Worm (Caenorhabditis elegans): Measurements from ENCODE around the gene F49C12.15.
A peak's percentile ranks its signal among the peaks of the same experiment; 100 is the strongest.

The F49C12.15 gene

DNA sequence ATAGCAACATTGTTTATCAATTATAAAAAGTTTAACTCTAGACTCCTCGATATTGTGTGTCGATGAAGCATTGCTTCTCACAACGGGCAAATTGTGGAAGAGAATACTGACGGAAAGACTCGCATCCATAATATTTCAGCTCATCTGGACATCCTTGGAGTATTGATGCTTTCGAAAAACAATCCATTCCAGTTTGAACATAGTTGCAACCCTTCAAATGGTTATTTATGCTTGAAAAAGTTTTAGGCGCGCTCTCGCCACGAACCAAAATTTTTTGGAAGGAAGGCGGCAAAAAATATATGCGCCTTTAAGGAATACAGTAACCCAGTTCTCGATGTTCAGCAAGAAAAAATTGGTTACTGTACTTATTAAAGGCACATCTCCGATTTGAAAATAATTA is 1.8 kb upstream of the F49C12.15 start (continued):
- TF ChIP-seq lin-54 (GFP tag; optimal IDR thresholded peaks at IDR 0.05), result peak; percentile 20

DNA sequence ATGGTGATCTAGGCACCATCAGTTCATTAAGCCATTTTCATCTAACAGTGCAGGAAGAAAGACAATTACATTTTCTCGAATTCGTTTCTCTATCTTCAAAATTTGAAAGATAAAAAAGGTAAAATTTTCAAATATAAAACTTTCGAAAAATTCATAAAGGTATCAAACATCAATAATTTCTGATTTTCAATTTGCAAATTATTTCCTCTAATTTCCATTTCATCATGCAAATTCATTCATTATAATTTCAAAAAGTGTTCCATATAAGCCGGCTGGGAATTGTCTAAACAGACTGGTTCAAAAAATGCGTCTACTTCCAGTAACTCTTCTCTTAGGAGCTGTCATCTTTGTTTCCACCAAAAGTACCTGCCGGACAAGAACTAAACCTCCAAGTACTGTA is 3.5 kb downstream of the F49C12.15 start, which contains the start of gene clec-183:
Gene clec-183, plus strand, starts transcription at position 301 of the 400 bp plus-strand sequence.
- no peak for TF ChIP-seq C06A6.2 (GFP tag; conservative IDR thresholded peaks at IDR 0.05)
- no peak for TF ChIP-seq snpc-1.3 (tag; optimal IDR thresholded peaks at IDR 0.05; ENCODE audit: insufficient read depth)
- TF ChIP-seq him-1 (tag; optimal IDR thresholded peaks at IDR 0.05), result no peak
- TF ChIP-seq nhr-80 (tag; optimal IDR thresholded peaks at IDR 0.05), result no peak
- no peak for TF ChIP-seq D2030.7 (GFP tag; IDR thresholded peaks at IDR 0.05)
- no peak for TF ChIP-seq attf-6 (GFP tag; IDR thresholded peaks at IDR 0.05)
- no peak for TF ChIP-seq lsl-1 (GFP tag; optimal IDR thresholded peaks at IDR 0.05)
- TF ChIP-seq fkh-3 (tag; optimal IDR thresholded peaks at IDR 0.05), result no peak
- TF ChIP-seq nhr-179 (tag; optimal IDR thresholded peaks at IDR 0.05), result no peak
- no peak for TF ChIP-seq lin-54 (GFP tag; optimal IDR thresholded peaks at IDR 0.05)
- TF ChIP-seq unc-130 (GFP tag; optimal IDR thresholded peaks at IDR 0.05), result no peak
- no peak for TF ChIP-seq die-1 (tag; optimal IDR thresholded peaks at IDR 0.05)
- TF ChIP-seq madf-3 (GFP tag; IDR thresholded peaks at IDR 0.05), result no peak
- no peak for TF ChIP-seq madf-10 (tag; optimal IDR thresholded peaks at IDR 0.05)
- TF ChIP-seq nfya-2 (GFP tag; IDR thresholded peaks at IDR 0.05), result no peak
- no peak for TF ChIP-seq gei-17 (GFP tag; optimal IDR thresholded peaks at IDR 0.05)
- TF ChIP-seq madf-8 (GFP tag; conservative IDR thresholded peaks at IDR 0.05), result no peak
- TF ChIP-seq hsf-1 (GFP tag; IDR thresholded peaks at IDR 0.05), result no peak

DNA sequence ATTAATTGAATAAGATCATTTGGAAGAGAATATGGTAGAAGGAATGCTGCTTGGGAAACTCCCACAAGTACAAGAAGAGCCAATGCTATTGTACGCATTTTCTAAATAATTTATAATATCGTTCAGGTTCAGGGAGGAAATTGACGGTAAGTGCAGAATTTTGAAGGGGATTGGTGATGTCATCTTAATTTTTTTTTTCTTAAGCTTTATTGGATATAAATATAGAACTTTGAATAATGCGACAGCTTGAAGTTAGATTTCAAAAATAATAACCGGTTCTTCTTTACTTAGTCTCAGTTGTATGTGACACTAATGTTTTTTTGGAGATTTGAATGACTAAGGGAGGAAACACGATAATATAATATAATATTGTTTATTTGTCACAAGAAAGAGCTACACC is 6.5 kb downstream of the F49C12.15 start, which contains the start of gene nspg-7.1:
Gene nspg-7.1, minus strand, starts transcription at position 101 of the 400 bp plus-strand sequence.
- TF ChIP-seq ekl-4 (GFP tag; IDR thresholded peaks at IDR 0.05), result no peak
- TF ChIP-seq ccch-3 (GFP tag; optimal IDR thresholded peaks at IDR 0.05), result no peak
- no peak for TF ChIP-seq nfya-1 (tag; optimal IDR thresholded peaks at IDR 0.05; ENCODE audit: borderline replicate concordance, insufficient read depth)
- no peak for TF ChIP-seq nhr-80 (tag; optimal IDR thresholded peaks at IDR 0.05)
- TF ChIP-seq sptf-2 (GFP tag; optimal IDR thresholded peaks at IDR 0.05), result no peak
- TF ChIP-seq cebp-1 (GFP tag; IDR thresholded peaks at IDR 0.05), result no peak
- TF ChIP-seq cebp-1 (tag; optimal IDR thresholded peaks at IDR 0.05), result no peak
- no peak for TF ChIP-seq egrh-3 (GFP tag; IDR thresholded peaks at IDR 0.05)
- TF ChIP-seq let-607 (tag; optimal IDR thresholded peaks at IDR 0.05), result no peak
- TF ChIP-seq nhr-27 (tag; optimal IDR thresholded peaks at IDR 0.05), result no peak
- TF ChIP-seq akir-1 (GFP tag; optimal IDR thresholded peaks at IDR 0.05), result no peak
- TF ChIP-seq repo-1 (tag; optimal IDR thresholded peaks at IDR 0.05), result no peak
- TF ChIP-seq mcd-1 (GFP tag; IDR thresholded peaks at IDR 0.05), result no peak
- TF ChIP-seq dox-1 (GFP tag; IDR thresholded peaks at IDR 0.05), result no peak
- TF ChIP-seq F52B5.7 (tag; optimal IDR thresholded peaks at IDR 0.05), result no peak

DNA sequence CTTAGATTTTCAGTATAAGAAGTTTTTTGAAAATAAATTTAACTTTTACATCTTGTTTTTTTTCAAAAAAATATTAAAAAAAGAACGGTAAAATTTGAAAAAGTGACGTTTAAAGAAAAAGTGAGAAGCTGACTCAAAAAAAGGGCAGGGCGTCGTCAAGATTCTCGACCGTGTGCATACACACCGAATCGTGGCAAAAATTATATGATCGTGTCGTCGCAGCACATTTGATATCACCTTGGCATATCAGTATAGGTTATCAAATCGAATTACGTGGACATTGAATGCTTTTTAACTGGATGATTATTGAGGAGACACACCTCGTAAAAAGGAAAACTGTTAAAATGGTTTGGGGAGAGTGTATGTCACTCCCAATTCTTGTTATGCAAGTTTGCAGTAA is 8.8 kb downstream of the F49C12.15 start:
- TF ChIP-seq ztf-3 (GFP tag; optimal IDR thresholded peaks at IDR 0.05) (no peak), madf-6 (GFP tag; IDR thresholded peaks at IDR 0.05) (no peak), let-607 (tag; optimal IDR thresholded peaks at IDR 0.05) (peak; percentile 82 to 93), B0336.3 (GFP tag; IDR thresholded peaks at IDR 0.05) (no peak), nhr-27 (tag; optimal IDR thresholded peaks at IDR 0.05) (no peak), ztf-22 (GFP tag; optimal IDR thresholded peaks at IDR 0.05) (no peak), ztf-28 (GFP tag; IDR thresholded peaks at IDR 0.05) (no peak), Y53G8AR.9 (GFP tag; conservative IDR thresholded peaks at IDR 0.05) (no peak), C17E4.6 (GFP tag; IDR thresholded peaks at IDR 0.05) (no peak), snpc-4 (GFP tag; optimal IDR thresholded peaks at IDR 0.05) (no peak), snpc-4 (tag; optimal IDR thresholded peaks at IDR 0.05) (peak in 1 of 4 experiments; percentile 36), F33H1.4 (GFP tag; IDR thresholded peaks at IDR 0.05) (no peak), dox-1 (GFP tag; IDR thresholded peaks at IDR 0.05) (peak; percentile 76), cebp-2 (GFP tag; IDR thresholded peaks at IDR 0.05) (no peak), K11D2.4 (GFP tag; IDR thresholded peaks at IDR 0.05) (no peak), attf-5 (GFP tag; optimal IDR thresholded peaks at IDR 0.05) (peak; percentile 49), akir-1 (GFP tag; optimal IDR thresholded peaks at IDR 0.05) (no peak), F39B2.1 (GFP tag; IDR thresholded peaks at IDR 0.05) (no peak)
